Fruit fly (Drosophila melanogaster): ENCODE data around the gene Ilp5.

Ilp5 gene

dm6 chr3L:9786746-9787145, 37.0 kb downstream of the Ilp5 start, which contains the start of gene CG32052:
Gene CG32052 (plus strand): TSS chr3L:9787046.
- TF ChIP-seq CG8478 (optimal IDR thresholded peaks at IDR 0.05): no peak

dm6 chr3L:9776804-9777393, 46.8 kb downstream of the Ilp5 start:
- TF ChIP-seq EcR (GFP tag; optimal IDR thresholded peaks at IDR 0.05) (no peak), psq (optimal IDR thresholded peaks at IDR 0.05) (no peak), usp (GFP tag; optimal IDR thresholded peaks at IDR 0.05) (no peak), pan (optimal IDR thresholded peaks at IDR 0.05) (no peak), Dll (optimal IDR thresholded peaks at IDR 0.05) (no peak), CG8478 (optimal IDR thresholded peaks at IDR 0.05) (no peak)

- no peak for TF ChIP-seq pan (optimal IDR thresholded peaks at IDR 0.05)
- no peak for TF ChIP-seq usp (GFP tag; optimal IDR thresholded peaks at IDR 0.05)
Observed at dm6 chr3L:9775728-9776127, 48.0 kb downstream of the Ilp5 start.
